Worm (Caenorhabditis elegans) whole organism, dauer: ENCODE results near the gene srx-28.

Experiments
- unc-62 ChIP-seq: sonication (generic microtip); optimal IDR thresholded peaks from 2 replicates; lab custom pipeline; 2017; ENCODE audit warnings: missing biosample characterization, missing genetic modification reagents, missing genetic modification characterization

The srx-28 gene

ce11 chrV:2716933-2717332, 40.1 kb downstream of the srx-28 start:
- no peak for TF ChIP-seq unc-62 (GFP tag; lab: Kevin White, UChicago)

ce11 chrV:2713532-2713931, 43.5 kb downstream of the srx-28 start, which contains the start of gene srt-28:
TSS of gene srt-28 (minus strand) at chrV:2713632.
- TF ChIP-seq unc-62 (GFP tag; lab: Kevin White, UChicago): no peak

ce11 chrV:2711429-2711828, 45.6 kb downstream of the srx-28 start, which contains the start of gene C24B9.3:
TSS of gene C24B9.3 (minus strand) at chrV:2711599.
- TF ChIP-seq unc-62 (GFP tag; lab: Kevin White, UChicago): no peak

ce11 chrV:2710192-2710591, 46.9 kb downstream of the srx-28 start:
- no peak for TF ChIP-seq unc-62 (GFP tag; lab: Kevin White, UChicago)

- TF ChIP-seq unc-62 (GFP tag; lab: Kevin White, UChicago): no peak
Observed at ce11 chrV:2706379-2706778, 50.7 kb downstream of the srx-28 start.
